Worm (Caenorhabditis elegans): ENCODE results near the gene ZK637.14.

Gene ZK637.14

ce11 chrIII:8873045-8873457 lies 15.9 kb downstream of the ZK637.14 start (continued):
- TF ChIP-seq zfp-3 (GFP tag; conservative IDR thresholded peaks at IDR 0.05) = no peak
- no peak for TF ChIP-seq zip-2 (tag; optimal IDR thresholded peaks at IDR 0.05)
- no peak for TF ChIP-seq madf-9 (GFP tag; conservative IDR thresholded peaks at IDR 0.05)
- no peak for TF ChIP-seq ztf-11 (tag; optimal IDR thresholded peaks at IDR 0.05)
- TF ChIP-seq attf-4 (tag; optimal IDR thresholded peaks at IDR 0.05) = no peak
- TF ChIP-seq skn-1 (tag; optimal IDR thresholded peaks at IDR 0.05) = no peak
- no peak for TF ChIP-seq daf-19 (GFP tag; conservative IDR thresholded peaks at IDR 0.05)
- no peak for TF ChIP-seq nhr-42 (GFP tag; IDR thresholded peaks at IDR 0.05)
- no peak for TF ChIP-seq zag-1 (tag; optimal IDR thresholded peaks at IDR 0.05)
- no peak for TF ChIP-seq spr-1 (tag; optimal IDR thresholded peaks at IDR 0.05)
- TF ChIP-seq unc-130 (GFP tag; optimal IDR thresholded peaks at IDR 0.05) = no peak
- TF ChIP-seq php-3 (GFP tag; IDR thresholded peaks at IDR 0.05) = no peak

- TF ChIP-seq ZK337.2 (GFP tag; IDR thresholded peaks at IDR 0.05) (no peak), aha-1 (tag) (peak; percentile 94)
Observed at ce11 chrIII:8869663-8870062, 19.3 kb downstream of the ZK637.14 start.

ce11 chrIII:8867922-8868655 lies 20.9 kb downstream of the ZK637.14 start:
- TF ChIP-seq cey-2 (tag; optimal IDR thresholded peaks at IDR 0.05; ENCODE audit: borderline replicate concordance, insufficient read depth) (peak; percentile 27), T26A8.4 (GFP tag; IDR thresholded peaks at IDR 0.05) (peak; percentile 43), ceh-32 (tag; optimal IDR thresholded peaks at IDR 0.05; ENCODE audit: poor library complexity) (no peak), D1046.2 (GFP tag; IDR thresholded peaks at IDR 0.05) (no peak), hmg-1.1 (GFP tag; IDR thresholded peaks at IDR 0.05) (no peak), ctbp-1 (GFP tag; IDR thresholded peaks at IDR 0.05) (no peak), R02D3.7 (tag; optimal IDR thresholded peaks at IDR 0.05) (no peak), ceh-20 (GFP tag; IDR thresholded peaks at IDR 0.05) (no peak), ceh-44 (GFP tag; IDR thresholded peaks at IDR 0.05) (no peak), lin-1 (GFP tag; IDR thresholded peaks at IDR 0.05) (no peak), daf-16 (GFP tag; optimal IDR thresholded peaks at IDR 0.05) (no peak), daf-16 (tag; optimal IDR thresholded peaks at IDR 0.05) (peak; percentile 96), mep-1 (tag; optimal IDR thresholded peaks at IDR 0.05) (peak; percentile 61), hlh-30 (tag; optimal IDR thresholded peaks at IDR 0.05; ENCODE audit: insufficient read depth) (peak; percentile 74), daf-19 (GFP tag; conservative IDR thresholded peaks at IDR 0.05) (no peak), dmd-8 (GFP tag; IDR thresholded peaks at IDR 0.05) (0 out of 2 replicates have a peak, but pooled peaks have one; percentile 54), Y75B8A.6 (GFP tag; IDR thresholded peaks at IDR 0.05) (no peak), zip-2 (tag; optimal IDR thresholded peaks at IDR 0.05) (no peak), Y48G9A.11 (GFP tag; IDR thresholded peaks at IDR 0.05) (no peak), attf-4 (tag; optimal IDR thresholded peaks at IDR 0.05) (no peak), saeg-2 (GFP tag; IDR thresholded peaks at IDR 0.05) (no peak), nhr-6 (tag; optimal IDR thresholded peaks at IDR 0.05) (no peak), nhr-11 (tag; optimal IDR thresholded peaks at IDR 0.05) (peak; percentile 24), nhr-42 (GFP tag; IDR thresholded peaks at IDR 0.05) (no peak), hlh-11 (tag; optimal IDR thresholded peaks at IDR 0.05) (peak; percentile 88), spr-1 (tag; optimal IDR thresholded peaks at IDR 0.05) (no peak), ceh-28 (tag; optimal IDR thresholded peaks at IDR 0.05) (no peak), lir-3 (tag; optimal IDR thresholded peaks at IDR 0.05) (no peak), nhr-111 (GFP tag; optimal IDR thresholded peaks at IDR 0.05) (no peak), F37D6.2 (tag; optimal IDR thresholded peaks at IDR 0.05) (no peak), F10B5.3 (tag; optimal IDR thresholded peaks at IDR 0.05) (no peak), sdz-12 (GFP tag; optimal IDR thresholded peaks at IDR 0.05) (no peak), set-16 (GFP tag; IDR thresholded peaks at IDR 0.05) (no peak), lin-29 (GFP tag; IDR thresholded peaks at IDR 0.05) (no peak), mdl-1 (tag; optimal IDR thresholded peaks at IDR 0.05) (peak in 1 of 2 experiments; percentile 67), egl-43 (GFP tag; IDR thresholded peaks at IDR 0.05) (no peak), nhr-28 (tag; optimal IDR thresholded peaks at IDR 0.05) (peak; percentile 95), mes-2 (tag; optimal IDR thresholded peaks at IDR 0.05; ENCODE audit: poor library complexity, severe bottlenecking) (peak; percentile 25)

All from whole organism, L4 larva.